Worm (Caenorhabditis elegans): ENCODE data around the gene C06G4.4.

The C06G4.4 gene

ce11 chrIII:7977777-7978176 lies at the start of gene C06G4.4:
Gene C06G4.4, minus strand, starts transcription at chrIII:7977812.
- TF ChIP-seq dao-5 (tag; optimal IDR thresholded peaks at IDR 0.05) (no peak), W03F9.2 (tag; optimal IDR thresholded peaks at IDR 0.05) (peak; percentile 16), him-1 (tag; optimal IDR thresholded peaks at IDR 0.05) (no peak)

- TF ChIP-seq him-1 (tag; optimal IDR thresholded peaks at IDR 0.05) = no peak
- TF ChIP-seq dao-5 (tag; optimal IDR thresholded peaks at IDR 0.05) = no peak
- TF ChIP-seq W03F9.2 (tag; optimal IDR thresholded peaks at IDR 0.05) = no peak
These were observed 44.5 kb upstream of the C06G4.4 start, which contains the start of gene F44B9.2 for ce11 chrIII:8022077-8022476. Gene F44B9.2, plus strand, starts transcription at chrIII:8022463.

ce11 chrIII:8020823-8021332 lies 43.3 kb upstream of the C06G4.4 start, which contains the start of gene lin-36:
Gene lin-36, minus strand, starts transcription at chrIII:8020873.
- TF ChIP-seq W03F9.2 (tag; optimal IDR thresholded peaks at IDR 0.05) (peak; percentile 72), dao-5 (tag; optimal IDR thresholded peaks at IDR 0.05) (no peak)

- TF ChIP-seq W03F9.2 (tag; optimal IDR thresholded peaks at IDR 0.05) (no peak), dao-5 (tag; optimal IDR thresholded peaks at IDR 0.05) (no peak), him-1 (tag; optimal IDR thresholded peaks at IDR 0.05) (no peak)
These were observed 39.4 kb upstream of the C06G4.4 start for ce11 chrIII:8017053-8017452.

- TF ChIP-seq W03F9.2 (tag; optimal IDR thresholded peaks at IDR 0.05) (no peak), dao-5 (tag; optimal IDR thresholded peaks at IDR 0.05) (no peak), him-1 (tag; optimal IDR thresholded peaks at IDR 0.05) (no peak)
These were observed 38.8 kb upstream of the C06G4.4 start, which contains the start of gene F44B9.5 for ce11 chrIII:8016438-8016837. Gene F44B9.5, minus strand, starts transcription at chrIII:8016538.

ce11 chrIII:8013582-8013981 lies 36.0 kb upstream of the C06G4.4 start:
- no peak for TF ChIP-seq him-1 (tag; optimal IDR thresholded peaks at IDR 0.05)

ce11 chrIII:8010260-8010822 lies 32.7 kb upstream of the C06G4.4 start, which contains the start of gene cit-1.2:
Gene cit-1.2, plus strand, starts transcription at chrIII:8010772.
- TF ChIP-seq him-1 (tag; optimal IDR thresholded peaks at IDR 0.05) (no peak), W03F9.2 (tag; optimal IDR thresholded peaks at IDR 0.05) (no peak), dao-5 (tag; optimal IDR thresholded peaks at IDR 0.05) (no peak)

- TF ChIP-seq him-1 (tag; optimal IDR thresholded peaks at IDR 0.05) (no peak), W03F9.2 (tag; optimal IDR thresholded peaks at IDR 0.05) (peak; percentile 27)
These were observed 32.2 kb upstream of the C06G4.4 start, which contains the start of gene cit-1.1 for ce11 chrIII:8009769-8010168. Gene cit-1.1, minus strand, starts transcription at chrIII:8009821.

ce11 chrIII:8004091-8004490 lies 26.5 kb upstream of the C06G4.4 start, which contains the start of gene C06G4.6:
Gene C06G4.6, plus strand, starts transcription at chrIII:8004391.
- TF ChIP-seq W03F9.2 (tag; optimal IDR thresholded peaks at IDR 0.05) (no peak), him-1 (tag; optimal IDR thresholded peaks at IDR 0.05) (no peak), dao-5 (tag; optimal IDR thresholded peaks at IDR 0.05) (no peak)

- TF ChIP-seq W03F9.2 (tag; optimal IDR thresholded peaks at IDR 0.05) (no peak), dao-5 (tag; optimal IDR thresholded peaks at IDR 0.05) (no peak), him-1 (tag; optimal IDR thresholded peaks at IDR 0.05) (no peak)
These were observed 23.9 kb upstream of the C06G4.4 start for ce11 chrIII:8001557-8001956.

ce11 chrIII:7997447-7998046 lies 19.9 kb upstream of the C06G4.4 start:
- TF ChIP-seq him-1 (tag; optimal IDR thresholded peaks at IDR 0.05) (no peak), W03F9.2 (tag; optimal IDR thresholded peaks at IDR 0.05) (no peak), dao-5 (tag; optimal IDR thresholded peaks at IDR 0.05) (no peak)

ce11 chrIII:7996353-7996752 lies 18.7 kb upstream of the C06G4.4 start, which contains the start of gene npr-17:
Gene npr-17, minus strand, starts transcription at chrIII:7996453.
- TF ChIP-seq him-1 (tag; optimal IDR thresholded peaks at IDR 0.05) = no peak
- TF ChIP-seq dao-5 (tag; optimal IDR thresholded peaks at IDR 0.05) = no peak
- TF ChIP-seq W03F9.2 (tag; optimal IDR thresholded peaks at IDR 0.05) = no peak

- TF ChIP-seq W03F9.2 (tag; optimal IDR thresholded peaks at IDR 0.05) (peak; percentile 20), him-1 (tag; optimal IDR thresholded peaks at IDR 0.05) (no peak)
These were observed 9.1 kb upstream of the C06G4.4 start, which contains the start of gene hrpk-2 for ce11 chrIII:7986585-7987171. Gene hrpk-2, plus strand, starts transcription at chrIII:7987121.

ce11 chrIII:7981938-7982337 lies 4.3 kb upstream of the C06G4.4 start:
- TF ChIP-seq him-1 (tag; optimal IDR thresholded peaks at IDR 0.05) (no peak), W03F9.2 (tag; optimal IDR thresholded peaks at IDR 0.05) (no peak), dao-5 (tag; optimal IDR thresholded peaks at IDR 0.05) (no peak)

Data from whole organism, L4/young adult.